Fruit fly (Drosophila melanogaster): ENCODE data around the gene CG2961.

Gene CG2961

DNA sequence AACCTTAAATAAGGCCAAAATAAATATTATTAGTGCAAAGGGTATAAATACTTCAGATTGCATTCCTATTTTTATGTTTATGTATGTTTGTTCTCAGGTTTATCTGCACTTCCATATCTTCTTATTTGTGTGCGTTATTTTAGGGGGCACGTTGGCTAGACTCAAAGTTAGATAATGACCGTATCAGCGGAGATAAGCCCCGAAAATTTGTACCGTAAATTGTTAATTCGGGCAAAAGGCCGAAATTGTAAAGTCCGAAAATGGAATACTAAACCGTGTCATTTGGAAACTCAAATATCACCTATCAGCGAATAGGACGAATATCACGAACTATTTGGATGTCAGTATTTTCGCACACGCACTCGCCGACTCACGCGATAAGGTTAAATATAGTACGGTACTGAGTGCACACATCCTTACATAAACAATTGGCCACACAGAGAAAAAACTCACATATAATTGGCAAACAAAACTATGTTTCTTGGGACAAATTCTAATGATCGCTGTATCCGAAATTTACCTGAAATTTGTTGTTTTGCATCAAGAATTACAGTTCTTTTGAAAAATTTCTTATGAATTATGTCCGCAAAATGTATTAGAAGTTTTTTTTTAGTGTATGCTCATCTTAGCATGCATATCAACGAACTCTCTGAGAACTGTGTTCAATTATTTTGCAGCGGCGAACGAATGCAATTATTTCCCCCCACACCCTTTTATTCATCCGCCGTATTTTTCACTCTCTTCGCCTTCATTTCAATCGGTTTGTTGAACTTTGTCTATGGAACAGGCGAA is 30.5 kb upstream of the CG2961 start, which contains the start of gene Hk (continued):
- TF ChIP-seq Ets21C (GFP tag; optimal IDR thresholded peaks at IDR 0.05): peak; percentile 36
- peak; percentile 65 for TF ChIP-seq CG8319 (GFP tag; optimal IDR thresholded peaks at IDR 0.05)
- TF ChIP-seq eg (GFP tag; IDR thresholded peaks at IDR 0.05): peak; percentile 95
- TF ChIP-seq CG4318 (GFP tag; optimal IDR thresholded peaks at IDR 0.05): peak; percentile 79
- TF ChIP-seq CG10669 (GFP tag; optimal IDR thresholded peaks at IDR 0.05): peak; percentile 88
- peak; percentile 78 for TF ChIP-seq svp (GFP tag)
- peak; percentile 86 for TF ChIP-seq Eip75B (GFP tag; optimal IDR thresholded peaks at IDR 0.05)
- peak; percentile 76 for TF ChIP-seq fd59A (GFP tag; optimal IDR thresholded peaks at IDR 0.05)
- TF ChIP-seq CG3919 (GFP tag; optimal IDR thresholded peaks at IDR 0.05): peak; percentile 88
- peak; percentile 70 for TF ChIP-seq esn (GFP tag; optimal IDR thresholded peaks at IDR 0.05)
- TF ChIP-seq CG6276 (GFP tag; optimal IDR thresholded peaks at IDR 0.05): peak; percentile 86
- peak; percentile 70 for TF ChIP-seq CG34406 (GFP tag; optimal IDR thresholded peaks at IDR 0.05)
- peak; percentile 89 for TF ChIP-seq CG11294 (GFP tag; IDR thresholded peaks at IDR 0.05)
- TF ChIP-seq CG6808 (GFP tag; optimal IDR thresholded peaks at IDR 0.05): peak; percentile 79
- TF ChIP-seq CG32006 (GFP tag; optimal IDR thresholded peaks at IDR 0.05): peak; percentile 90
- TF ChIP-seq Eip93F (GFP tag; optimal IDR thresholded peaks at IDR 0.05): no peak
- TF ChIP-seq CG15336 (GFP tag; IDR thresholded peaks at IDR 0.05): peak; percentile 95
- peak; percentile 76 for TF ChIP-seq topi (GFP tag; optimal IDR thresholded peaks at IDR 0.05)
- TF ChIP-seq CG7368 (GFP tag; optimal IDR thresholded peaks at IDR 0.05): peak; percentile 87
- TF ChIP-seq Gug (GFP tag; IDR thresholded peaks at IDR 0.05): peak; percentile 92
- peak; percentile 91 for TF ChIP-seq CG6163 (GFP tag; IDR thresholded peaks at IDR 0.05)
- TF ChIP-seq cyc (GFP tag; optimal IDR thresholded peaks at IDR 0.05): peak; percentile 76
- peak; percentile 60 for TF ChIP-seq Sox102F (GFP tag; optimal IDR thresholded peaks at IDR 0.05)
- peak; percentile 75 for TF ChIP-seq CG8632 (GFP tag; optimal IDR thresholded peaks at IDR 0.05)
- TF ChIP-seq spab (GFP tag; optimal IDR thresholded peaks at IDR 0.05): peak; percentile 72

DNA sequence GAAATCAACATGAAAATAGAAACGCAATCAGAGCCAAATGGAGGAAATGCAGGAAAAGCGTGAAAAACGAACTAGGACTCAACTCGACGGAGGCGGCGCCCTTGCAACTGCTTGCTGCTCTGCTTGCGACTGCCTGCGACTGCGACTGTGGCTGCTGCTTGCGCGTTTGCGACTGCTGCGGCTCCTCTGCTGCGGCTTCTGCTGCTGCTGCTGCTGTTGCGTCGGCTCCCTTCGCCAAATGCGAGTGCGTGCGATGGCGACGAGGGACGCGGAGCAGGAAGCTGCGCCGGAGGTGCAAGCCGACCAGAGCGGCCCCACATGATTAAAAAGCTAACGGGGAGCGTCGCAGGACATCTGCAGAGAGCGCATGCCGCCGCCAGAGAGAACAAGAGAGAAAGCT is 28.3 kb upstream of the CG2961 start:
- TF ChIP-seq CG7368 (GFP tag; optimal IDR thresholded peaks at IDR 0.05) (no peak), Eip78C (GFP tag) (no peak), Gug (GFP tag; IDR thresholded peaks at IDR 0.05) (no peak), CG4318 (GFP tag; optimal IDR thresholded peaks at IDR 0.05) (no peak), CG11902 (GFP tag; optimal IDR thresholded peaks at IDR 0.05) (no peak), CG3032 (tag; optimal IDR thresholded peaks at IDR 0.05) (no peak), Sox14 (GFP tag; optimal IDR thresholded peaks at IDR 0.05) (no peak), Hr4 (GFP tag; optimal IDR thresholded peaks at IDR 0.05) (no peak), CG1621 (tag; optimal IDR thresholded peaks at IDR 0.05) (no peak), CG6792 (GFP tag; optimal IDR thresholded peaks at IDR 0.05) (no peak)

DNA sequence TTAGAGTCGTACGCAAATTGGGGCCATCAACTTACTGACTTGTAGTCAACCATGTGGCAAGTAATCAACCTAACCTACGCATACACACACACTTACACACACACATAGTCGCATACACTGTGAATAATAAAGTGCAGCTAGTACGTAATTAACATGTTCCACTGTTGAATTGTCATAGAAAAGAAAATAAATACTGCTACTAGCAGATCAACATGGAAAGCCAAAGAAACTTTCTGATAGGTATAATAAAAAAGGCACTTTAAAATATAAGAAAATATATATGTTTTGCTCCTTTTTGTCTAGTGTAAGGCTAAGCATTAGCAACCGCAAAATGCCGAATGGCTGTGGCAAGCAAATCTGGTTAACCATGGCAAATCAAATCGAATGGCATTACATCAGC is 26.6 kb upstream of the CG2961 start:
- TF ChIP-seq ss (GFP tag; optimal IDR thresholded peaks at IDR 0.05) (no peak), Hr38 (GFP tag; optimal IDR thresholded peaks at IDR 0.05) (no peak), Eip93F (GFP tag; optimal IDR thresholded peaks at IDR 0.05) (no peak), dac (GFP tag; optimal IDR thresholded peaks at IDR 0.05) (no peak), acj6 (GFP tag; optimal IDR thresholded peaks at IDR 0.05) (no peak), Sox15 (GFP tag; optimal IDR thresholded peaks at IDR 0.05) (no peak), CG15336 (GFP tag; IDR thresholded peaks at IDR 0.05) (no peak), CG1621 (tag; optimal IDR thresholded peaks at IDR 0.05) (no peak), Smox (GFP tag; optimal IDR thresholded peaks at IDR 0.05) (no peak), CG10669 (GFP tag; optimal IDR thresholded peaks at IDR 0.05) (no peak), salr (GFP tag; optimal IDR thresholded peaks at IDR 0.05) (no peak), CG8319 (GFP tag; optimal IDR thresholded peaks at IDR 0.05) (no peak), fd85E (GFP tag; optimal IDR thresholded peaks at IDR 0.05) (no peak)
